Worm (Caenorhabditis elegans) whole organism, early embryonic: Measurements from ENCODE around the gene B0280.17.

Experiments used
- aly-1 ChIP-seq: sonication (generic microtip); optimal IDR thresholded peaks from 2 replicates; lab custom pipeline; 2016; ENCODE audit warnings: missing genetic modification characterization, missing compliant biosample characterization
- ama-1 ChIP-seq: fragments of 150-350 bp; optimal IDR thresholded peaks from 2 replicates; lab custom pipeline; 2014

- TF ChIP-seq aly-1 (tag; lab: Kevin White, UChicago) (no peak), ama-1 (no peak)
These were observed 31.0 kb upstream of the B0280.17 start for ce11 chrIII:7166664-7167567.
